Worm (Caenorhabditis elegans) whole organism, young adult: ENCODE data around the gene anp-1.
A peak's percentile ranks its signal among the peaks of the same experiment; 100 is the strongest.

Source experiments
- B0019.2 ChIP-seq: fragments of 200-800 bp; sonication (Bioruptor generic); conservative IDR thresholded peaks from 2 replicates; pipeline ENCODE4 v1.3.6; 2022; ENCODE audit warnings: missing genetic modification reagents, missing genetic modification characterization, missing compliant biosample characterization
- C17E4.6 ChIP-seq: fragments of 200-800 bp; sonication (Bioruptor generic); IDR thresholded peaks from 2 replicates; pipeline ENCODE4 v1.3.6; 2022; ENCODE audit warnings: missing genetic modification reagents, missing genetic modification characterization, missing compliant biosample characterization
- D2030.7 ChIP-seq: fragments of 200-800 bp; sonication (Bioruptor generic); IDR thresholded peaks from 2 replicates; pipeline ENCODE4 v1.3.6; 2022; ENCODE audit warnings: missing genetic modification reagents, missing genetic modification characterization, missing compliant biosample characterization
- F52B5.7 ChIP-seq: sonication (generic microtip); optimal IDR thresholded peaks from 2 replicates; lab custom pipeline; 2016; ENCODE audit warnings: mild to moderate bottlenecking, missing genetic modification characterization, missing compliant biosample characterization
- K11D2.4 ChIP-seq: fragments of 200-800 bp; sonication (Bioruptor generic); IDR thresholded peaks from 2 replicates; pipeline ENCODE4 v1.3.6; 2022; ENCODE audit warnings: missing genetic modification reagents, missing genetic modification characterization, missing compliant biosample characterization
- T26A5.8 ChIP-seq: sonication (generic microtip); optimal IDR thresholded peaks from 2 replicates; lab custom pipeline; 2016; ENCODE audit warnings: missing genetic modification characterization, missing compliant biosample characterization
- Y53F4B.3 ChIP-seq: fragments of 200-800 bp; sonication (Bioruptor generic); IDR thresholded peaks from 2 replicates; pipeline ENCODE4 v1.3.6; 2022; ENCODE audit warnings: missing genetic modification reagents, missing genetic modification characterization, missing compliant biosample characterization
- Y53G8AR.9 ChIP-seq: fragments of 200-800 bp; sonication (Bioruptor generic); conservative IDR thresholded peaks from 2 replicates; pipeline ENCODE4 v1.3.6; 2022; ENCODE audit warnings: missing genetic modification reagents, missing genetic modification characterization, missing compliant biosample characterization
- ZK185.1 ChIP-seq: sonication (generic microtip); optimal IDR thresholded peaks from 2 replicates; lab custom pipeline; 2016; ENCODE audit warnings: mild to moderate bottlenecking, missing genetic modification characterization, missing compliant biosample characterization; ENCODE audit not compliant: poor library complexity, severe bottlenecking
- ama-1 ChIP-seq, 3 experiments: fragments of 150-350 bp in 1 of 3; sonication (generic microtip) in 2 of 3; optimal IDR thresholded peaks; 2 replicates each; lab custom pipeline; 2014 to 2018; ENCODE audit warnings: missing biosample characterization in 2 of 3, missing genetic modification characterization in 2 of 3, missing genetic modification reagents in 2 of 3
- atf-7 ChIP-seq: sonication (generic microtip); optimal IDR thresholded peaks from 2 replicates; lab custom pipeline; 2017; ENCODE audit warnings: mild to moderate bottlenecking, missing genetic modification characterization, missing compliant biosample characterization
- athp-1 ChIP-seq: sonication (generic microtip); optimal IDR thresholded peaks from 2 replicates; lab custom pipeline; 2017; ENCODE audit warnings: mild to moderate bottlenecking, missing genetic modification characterization, missing compliant biosample characterization
- bed-1 ChIP-seq: fragments of 200-800 bp; sonication (Bioruptor generic); IDR thresholded peaks from 2 replicates; pipeline ENCODE4 v1.3.6; 2022; ENCODE audit warnings: missing genetic modification reagents, missing genetic modification characterization, missing compliant biosample characterization
- bed-2 ChIP-seq: fragments of 200-800 bp; sonication (Bioruptor generic); IDR thresholded peaks from 2 replicates; pipeline ENCODE4 v1.3.6; 2022; ENCODE audit warnings: missing genetic modification reagents, missing genetic modification characterization, missing compliant biosample characterization
- ccch-3 ChIP-seq: fragments of 200-800 bp; sonication (Bioruptor generic); optimal IDR thresholded peaks from 2 replicates; lab custom pipeline; 2018; ENCODE audit warnings: mild to moderate bottlenecking, missing genetic modification characterization, missing compliant biosample characterization
- ceh-27 ChIP-seq: fragments of 200-800 bp; sonication (Bioruptor generic); optimal IDR thresholded peaks from 2 replicates; lab custom pipeline; 2018; ENCODE audit warnings: mild to moderate bottlenecking, missing genetic modification characterization, moderate library complexity, missing compliant biosample characterization
- ceh-58 ChIP-seq: fragments of 200-800 bp; sonication (Bioruptor generic); IDR thresholded peaks from 2 replicates; pipeline ENCODE4 v1.3.6; 2022; ENCODE audit warnings: missing genetic modification characterization, missing compliant biosample characterization
- die-1 ChIP-seq: sonication (generic microtip); optimal IDR thresholded peaks from 2 replicates; lab custom pipeline; 2016; ENCODE audit warnings: missing genotype, mild to moderate bottlenecking, missing genetic modification characterization, missing compliant biosample characterization
- dpl-1 ChIP-seq: fragments of 150-350 bp; optimal IDR thresholded peaks from 2 replicates; lab custom pipeline; 2014; ENCODE audit warnings: missing biosample characterization, missing genetic modification reagents, missing genetic modification characterization
- efl-1 ChIP-seq: fragments of 150-350 bp; optimal IDR thresholded peaks from 2 replicates; lab custom pipeline; 2014; ENCODE audit warnings: missing biosample characterization, missing genetic modification reagents, missing genetic modification characterization
- egl-44 ChIP-seq: fragments of 200-800 bp; sonication (Bioruptor generic); IDR thresholded peaks from 2 replicates; pipeline ENCODE4 v1.3.6; 2022; ENCODE audit warnings: missing genetic modification reagents, missing genetic modification characterization, missing compliant biosample characterization
- hrde-1 ChIP-seq: sonication (generic microtip); optimal IDR thresholded peaks from 2 replicates; lab custom pipeline; 2016; ENCODE audit warnings: missing genetic modification characterization, mild to moderate bottlenecking, missing compliant biosample characterization, moderate library complexity, missing genotype, missing genetic modification reagents, borderline replicate concordance
- hsf-1 ChIP-seq: fragments of 200-800 bp; sonication (Bioruptor generic); IDR thresholded peaks from 2 replicates; pipeline ENCODE4 v1.3.6; 2022; ENCODE audit warnings: missing genetic modification reagents, missing genetic modification characterization, missing compliant biosample characterization
- let-526 ChIP-seq: fragments of 200-800 bp; sonication (Bioruptor generic); IDR thresholded peaks from 2 replicates; pipeline ENCODE4 v1.3.6; 2022; ENCODE audit warnings: missing genetic modification reagents, missing genetic modification characterization, missing compliant biosample characterization
- lin-35 ChIP-seq, 3 experiments: fragments of 150-350 bp in 2 of 3; sonication (generic microtip) in 1 of 3; optimal IDR thresholded peaks; 2 replicates each; lab custom pipeline; 2014 to 2018; ENCODE audit warnings: missing biosample characterization in 3 of 3, missing genetic modification characterization in 3 of 3, missing genetic modification reagents in 3 of 3
- lin-40 ChIP-seq: sonication (generic microtip); optimal IDR thresholded peaks from 2 replicates; lab custom pipeline; 2016; ENCODE audit warnings: missing genetic modification characterization, mild to moderate bottlenecking, missing compliant biosample characterization, missing genotype, missing genetic modification reagents
- lin-54 ChIP-seq: fragments of 200-800 bp; sonication (Bioruptor generic); optimal IDR thresholded peaks from 2 replicates; lab custom pipeline; 2018; ENCODE audit warnings: mild to moderate bottlenecking, missing genetic modification characterization, missing compliant biosample characterization
- lir-1 ChIP-seq: fragments of 200-800 bp; sonication (Bioruptor generic); conservative IDR thresholded peaks from 2 replicates; pipeline ENCODE4 v1.3.6; 2022; ENCODE audit warnings: missing genetic modification reagents, missing genetic modification characterization, missing compliant biosample characterization
- lsl-1 ChIP-seq: fragments of 200-800 bp; sonication (Bioruptor generic); optimal IDR thresholded peaks from 2 replicates; lab custom pipeline; 2018; ENCODE audit warnings: mild to moderate bottlenecking, missing genetic modification characterization, moderate library complexity, missing compliant biosample characterization
- madf-10 ChIP-seq: sonication (generic microtip); optimal IDR thresholded peaks from 2 replicates; lab custom pipeline; 2016; ENCODE audit warnings: mild to moderate bottlenecking, missing genetic modification characterization, missing compliant biosample characterization
- madf-3 ChIP-seq: fragments of 200-800 bp; sonication (Bioruptor generic); IDR thresholded peaks from 2 replicates; pipeline ENCODE4 v1.3.6; 2022; ENCODE audit warnings: missing genetic modification reagents, missing genetic modification characterization, missing compliant biosample characterization
- mcd-1 ChIP-seq: fragments of 200-800 bp; sonication (Bioruptor generic); IDR thresholded peaks from 2 replicates; pipeline ENCODE4 v1.3.6; 2022; ENCODE audit warnings: missing genetic modification reagents, missing genetic modification characterization, missing compliant biosample characterization
- nhr-80 ChIP-seq: sonication (generic microtip); optimal IDR thresholded peaks from 2 replicates; lab custom pipeline; 2016; ENCODE audit warnings: missing genetic modification characterization, missing compliant biosample characterization
- nhr-90 ChIP-seq: sonication (generic microtip); optimal IDR thresholded peaks from 2 replicates; lab custom pipeline; 2016; ENCODE audit warnings: missing genotype, mild to moderate bottlenecking, missing genetic modification characterization, missing compliant biosample characterization
- rcor-1 ChIP-seq: fragments of 200-800 bp; sonication (Bioruptor generic); IDR thresholded peaks from 2 replicates; pipeline ENCODE4 v1.3.6; 2022; ENCODE audit warnings: missing genetic modification reagents, missing genetic modification characterization, missing compliant biosample characterization
- rec-8 ChIP-seq, 2 experiments: sonication (generic microtip); optimal IDR thresholded peaks; 2 replicates each; lab custom pipeline; 2016; ENCODE audit warnings: mild to moderate bottlenecking in 2 of 2, missing genetic modification characterization in 2 of 2, missing genetic modification reagents in 2 of 2, missing genotype in 2 of 2, missing biosample characterization in 1 of 2, missing compliant biosample characterization in 1 of 2, moderate library complexity in 1 of 2
- repo-1 ChIP-seq: sonication (generic microtip); optimal IDR thresholded peaks from 2 replicates; lab custom pipeline; 2017; ENCODE audit warnings: mild to moderate bottlenecking, missing genetic modification characterization, missing compliant biosample characterization
- rpc-1 ChIP-seq, 2 experiments: fragments of 150-350 bp in 1 of 2; sonication (generic microtip) in 1 of 2; optimal IDR thresholded peaks; 2 replicates each; lab custom pipeline; 2014 to 2018; ENCODE audit warnings: missing biosample characterization in 1 of 2, missing genetic modification characterization in 1 of 2, missing genetic modification reagents in 1 of 2, missing genotype in 1 of 2
- snpc-1.1 ChIP-seq: sonication (generic microtip); optimal IDR thresholded peaks from 2 replicates; lab custom pipeline; 2017; ENCODE audit warnings: missing genetic modification characterization, mild to moderate bottlenecking, missing compliant biosample characterization, antibody characterized with exemption, moderate library complexity, missing genotype, missing genetic modification reagents; ENCODE audit not compliant: insufficient read depth
- snpc-3.4 ChIP-seq: sonication (generic microtip); optimal IDR thresholded peaks from 2 replicates; lab custom pipeline; 2017; ENCODE audit warnings: missing genetic modification characterization, mild to moderate bottlenecking, missing compliant biosample characterization, antibody characterized with exemption, moderate library complexity, missing genotype, missing genetic modification reagents
- snpc-4 ChIP-seq, 5 experiments: fragments of 150-350 bp in 1 of 5; sonication (generic microtip) in 4 of 5; optimal IDR thresholded peaks; 2 replicates each; lab custom pipeline; 2014 to 2018; ENCODE audit warnings: missing genetic modification characterization in 5 of 5, missing biosample characterization in 3 of 5, antibody characterized with exemption in 2 of 5, mild to moderate bottlenecking in 2 of 5, missing compliant biosample characterization in 2 of 5, missing genotype in 2 of 5, moderate library complexity in 2 of 5, missing genetic modification reagents in 1 of 5
- tbp1 ChIP-seq: fragments of 200-800 bp; sonication (Bioruptor generic); optimal IDR thresholded peaks from 2 replicates; lab custom pipeline; 2018; ENCODE audit warnings: mild to moderate bottlenecking, missing genetic modification characterization, missing compliant biosample characterization
- tlf-1 ChIP-seq: fragments of 200-800 bp; sonication (Bioruptor generic); optimal IDR thresholded peaks from 2 replicates; lab custom pipeline; 2018; ENCODE audit warnings: mild to moderate bottlenecking, missing genetic modification characterization, missing compliant biosample characterization
- xnd-1 ChIP-seq: sonication (generic microtip); optimal IDR thresholded peaks from 2 replicates; lab custom pipeline; 2016; ENCODE audit warnings: missing genotype, missing genetic modification reagents, missing genetic modification characterization, missing compliant biosample characterization
- ztf-22 ChIP-seq: fragments of 200-800 bp; sonication (Bioruptor generic); optimal IDR thresholded peaks from 2 replicates; lab custom pipeline; 2018; ENCODE audit warnings: mild to moderate bottlenecking, missing genetic modification characterization, moderate library complexity, missing compliant biosample characterization
- ztf-6 ChIP-seq: fragments of 200-800 bp; sonication (Bioruptor generic); IDR thresholded peaks from 2 replicates; pipeline ENCODE4 v1.3.6; 2022; ENCODE audit warnings: missing genetic modification reagents, missing genetic modification characterization, missing compliant biosample characterization

The anp-1 gene

ce11 chrV:12814481-12814882 lies 44.8 kb upstream of the anp-1 start (continued):
- TF ChIP-seq lsl-1 (no peak), snpc-1.1 (no peak), K11D2.4 (GFP tag; lab: Robert Waterston, UW) (peak; percentile 58), F52B5.7 (tag; lab: Kevin White, UChicago) (peak; percentile 31), bed-1 (GFP tag; lab: Robert Waterston, UW) (no peak), xnd-1 (no peak), ceh-58 (GFP tag; lab: Robert Waterston, UW) (no peak), repo-1 (tag; lab: Kevin White, UChicago) (no peak), ZK185.1 (peak; percentile 36), madf-10 (peak; percentile 81), rpc-1 (optimal IDR thresholded peaks at IDR 0.05; lab: Kevin White, UChicago) (no peak), rpc-1 (tag; optimal IDR thresholded peaks at IDR 0.05; lab: Kevin White, UChicago) (no peak), lin-35 (GFP tag; optimal IDR thresholded peaks at IDR 0.05; lab: Kevin White, UChicago) (peak in 1 of 3 experiments; percentile 47), lin-40 (peak; percentile 19), T26A5.8 (tag; lab: Kevin White, UChicago) (no peak), bed-2 (GFP tag; lab: Robert Waterston, UW) (no peak), madf-3 (GFP tag; lab: Robert Waterston, UW) (no peak), C17E4.6 (GFP tag; lab: Robert Waterston, UW) (no peak), atf-7 (tag; lab: Kevin White, UChicago) (peak; percentile 41), mcd-1 (peak; percentile 64; the same call in 1 of the 2 replicates), ceh-27 (GFP tag; lab: Kevin White, UChicago) (peak; percentile 59), efl-1 (GFP tag; lab: Kevin White, UChicago) (no peak), ztf-22 (GFP tag; lab: Kevin White, UChicago) (no peak), tlf-1 (no peak), nhr-90 (tag; lab: Kevin White, UChicago) (no peak), lir-1 (GFP tag; lab: Robert Waterston, UW) (no peak), lin-54 (GFP tag; lab: Kevin White, UChicago) (peak; percentile 4), snpc-4 (GFP tag; optimal IDR thresholded peaks at IDR 0.05; lab: Kevin White, UChicago) (no peak), snpc-4 (tag; optimal IDR thresholded peaks at IDR 0.05; lab: Kevin White, UChicago) (peak in 3 of 4 experiments; percentile 10 to 35 (median 16)), hsf-1 (GFP tag; lab: Robert Waterston, UW) (no peak), rcor-1 (GFP tag; lab: Robert Waterston, UW) (peak; percentile 53; the same call in 1 of the 2 replicates), die-1 (tag; lab: Kevin White, UChicago) (no peak), rec-8 (tag; optimal IDR thresholded peaks at IDR 0.05; lab: Kevin White, UChicago) (no peak), hrde-1 (tag; lab: Kevin White, UChicago) (no peak), Y53G8AR.9 (GFP tag; lab: Robert Waterston, UW) (no peak), B0019.2 (GFP tag; lab: Robert Waterston, UW) (no peak), dpl-1 (GFP tag; lab: Kevin White, UChicago) (no peak), ztf-6 (GFP tag; lab: Robert Waterston, UW) (no peak), snpc-3.4 (tag; lab: Kevin White, UChicago) (no peak), let-526 (0 out of 2 replicates have a peak, but pooled peaks have one; percentile 6), D2030.7 (GFP tag; lab: Robert Waterston, UW) (no peak), athp-1 (no peak), tbp1 (GFP tag; lab: Kevin White, UChicago) (no peak), egl-44 (GFP tag; lab: Robert Waterston, UW) (0 out of 2 replicates have a peak, but pooled peaks have one; percentile 58), nhr-80 (tag; lab: Kevin White, UChicago) (no peak), ccch-3 (no peak), ama-1 (optimal IDR thresholded peaks at IDR 0.05; lab: Kevin White, UChicago) (no peak), ama-1 (GFP tag; optimal IDR thresholded peaks at IDR 0.05; lab: Kevin White, UChicago) (no peak), Y53F4B.3 (GFP tag; lab: Robert Waterston, UW) (no peak)
